Fruit fly (Drosophila melanogaster) whole organism, prepupa: ENCODE measurements around the gene SP1029.

Experiments used
- Blimp-1 ChIP-seq: fragments of 200-800 bp; sonication (Bioruptor generic); optimal IDR thresholded peaks from 3 replicates; lab custom pipeline; 2017; ENCODE audit warnings: missing biosample characterization, missing genetic modification characterization, mild to moderate bottlenecking, moderate library complexity, missing genetic modification reagents
- CG10669 ChIP-seq: fragments of 200-800 bp; sonication (Bioruptor generic); optimal IDR thresholded peaks from 3 replicates; lab custom pipeline; 2018; ENCODE audit warnings: missing biosample characterization, mild to moderate bottlenecking, missing genetic modification characterization, moderate library complexity
- CG11294 ChIP-seq: fragments of 200-800 bp; sonication (Bioruptor generic); IDR thresholded peaks from 2 replicates; pipeline ENCODE4 v1.3.6; 2022; ENCODE audit warnings: missing biosample characterization, missing genetic modification characterization
- CG11762 ChIP-seq: fragments of 200-800 bp; sonication (Bioruptor generic); optimal IDR thresholded peaks from 3 replicates; lab custom pipeline; 2016; ENCODE audit warnings: missing biosample characterization, missing genetic modification characterization; ENCODE audit not compliant: insufficient read depth
- CG11902 ChIP-seq: fragments of 200-800 bp; sonication (Bioruptor generic); optimal IDR thresholded peaks from 3 replicates; lab custom pipeline; 2016; ENCODE audit warnings: missing biosample characterization, missing genetic modification characterization
- CG15336 ChIP-seq: fragments of 200-800 bp; sonication (Bioruptor generic); IDR thresholded peaks from 2 replicates; pipeline ENCODE4 v1.3.6; 2022; ENCODE audit warnings: missing biosample characterization, missing genetic modification characterization
- CG1621 ChIP-seq: fragments of 200-800 bp; sonication (Bioruptor generic); optimal IDR thresholded peaks from 3 replicates; lab custom pipeline; 2018; ENCODE audit warnings: missing biosample characterization, mild to moderate bottlenecking, missing genetic modification characterization
- CG16779 ChIP-seq: fragments of 200-800 bp; sonication (Bioruptor generic); optimal IDR thresholded peaks from 3 replicates; lab custom pipeline; 2017; ENCODE audit warnings: missing biosample characterization, mild to moderate bottlenecking, missing genetic modification characterization
- CG31627 ChIP-seq: fragments of 200-800 bp; sonication (Bioruptor generic); optimal IDR thresholded peaks from 3 replicates; lab custom pipeline; 2016; ENCODE audit warnings: missing biosample characterization, missing genetic modification characterization
- CG34406 ChIP-seq: fragments of 200-800 bp; sonication (Bioruptor generic); optimal IDR thresholded peaks from 3 replicates; lab custom pipeline; 2016; ENCODE audit warnings: missing biosample characterization, missing genetic modification characterization
- CG3919 ChIP-seq: fragments of 200-800 bp; sonication (Bioruptor generic); optimal IDR thresholded peaks from 3 replicates; lab custom pipeline; 2016; ENCODE audit warnings: missing biosample characterization, missing genetic modification characterization
- CG4318 ChIP-seq: fragments of 200-800 bp; sonication (Bioruptor generic); optimal IDR thresholded peaks from 3 replicates; lab custom pipeline; 2017; ENCODE audit warnings: missing biosample characterization, mild to moderate bottlenecking, missing genetic modification characterization
- CG6163 ChIP-seq: fragments of 200-800 bp; sonication (Bioruptor generic); IDR thresholded peaks from 3 replicates; pipeline ENCODE4 v1.3.6; 2022; ENCODE audit warnings: missing biosample characterization, missing genetic modification characterization
- CG6276 ChIP-seq: fragments of 200-800 bp; sonication (Bioruptor generic); optimal IDR thresholded peaks from 2 replicates; lab custom pipeline; 2017; ENCODE audit warnings: missing biosample characterization, mild to moderate bottlenecking, missing genetic modification characterization
- CG6808 ChIP-seq: fragments of 200-800 bp; sonication (Bioruptor generic); optimal IDR thresholded peaks from 3 replicates; lab custom pipeline; 2017; ENCODE audit warnings: missing biosample characterization, missing genetic modification characterization, mild to moderate bottlenecking, moderate library complexity, missing genetic modification reagents
- CG6854 ChIP-seq: fragments of 200-800 bp; sonication (Bioruptor generic); optimal IDR thresholded peaks from 2 replicates; lab custom pipeline; 2017; ENCODE audit warnings: missing biosample characterization, mild to moderate bottlenecking, missing genetic modification characterization
- CG7368 ChIP-seq: fragments of 200-800 bp; sonication (Bioruptor generic); optimal IDR thresholded peaks from 3 replicates; lab custom pipeline; 2016; ENCODE audit warnings: missing biosample characterization, missing genetic modification characterization
- CG8119 ChIP-seq: fragments of 200-800 bp; sonication (Bioruptor generic); IDR thresholded peaks from 3 replicates; pipeline ENCODE4 v1.3.6; 2022; ENCODE audit warnings: missing biosample characterization, missing genetic modification characterization
- CG8319 ChIP-seq: fragments of 200-800 bp; sonication (Bioruptor generic); optimal IDR thresholded peaks from 3 replicates; lab custom pipeline; 2016; ENCODE audit warnings: missing biosample characterization, missing genetic modification characterization
- CG8632 ChIP-seq: fragments of 200-800 bp; sonication (Bioruptor generic); optimal IDR thresholded peaks from 3 replicates; lab custom pipeline; 2016; ENCODE audit warnings: missing biosample characterization, missing genetic modification characterization
- CG9139 ChIP-seq: fragments of 200-800 bp; sonication (Bioruptor generic); optimal IDR thresholded peaks from 3 replicates; lab custom pipeline; 2017; ENCODE audit warnings: missing biosample characterization, mild to moderate bottlenecking, missing genetic modification characterization
- Eip75B ChIP-seq: fragments of 200-800 bp; sonication (Bioruptor generic); optimal IDR thresholded peaks from 3 replicates; lab custom pipeline; 2016; ENCODE audit warnings: missing biosample characterization, missing genetic modification characterization
- Eip78C ChIP-seq: fragments of 200-800 bp; sonication (Bioruptor generic); peaks from one replicate; lab custom pipeline; 2016; ENCODE audit warnings: missing biosample characterization, missing genetic modification characterization
- Eip93F ChIP-seq: fragments of 200-800 bp; sonication (Bioruptor generic); optimal IDR thresholded peaks from 2 replicates; lab custom pipeline; 2016; ENCODE audit warnings: missing biosample characterization, mild to moderate bottlenecking, missing genetic modification characterization
- Ets21C ChIP-seq: fragments of 200-800 bp; sonication (Bioruptor generic); optimal IDR thresholded peaks from 3 replicates; lab custom pipeline; 2016; ENCODE audit warnings: missing biosample characterization, missing genetic modification characterization
- Ets96B ChIP-seq: fragments of 200-800 bp; optimal IDR thresholded peaks from 2 replicates; lab custom pipeline; 2019; ENCODE audit warnings: missing biosample characterization, mild to moderate bottlenecking, missing genetic modification characterization, moderate library complexity
- Gug ChIP-seq: fragments of 200-800 bp; sonication (Bioruptor generic); IDR thresholded peaks from 2 replicates; pipeline ENCODE4 v1.3.6; 2022; ENCODE audit warnings: missing biosample characterization, missing genetic modification characterization
- Hr39 ChIP-seq: fragments of 200-800 bp; sonication (Bioruptor generic); optimal IDR thresholded peaks from 2 replicates; lab custom pipeline; 2016; ENCODE audit warnings: missing biosample characterization, missing genetic modification characterization
- Met ChIP-seq: fragments of 200-800 bp; sonication (Bioruptor generic); optimal IDR thresholded peaks from 3 replicates; lab custom pipeline; 2016; ENCODE audit warnings: missing biosample characterization, missing genetic modification characterization
- OdsH ChIP-seq: fragments of 200-800 bp; sonication (Bioruptor generic); optimal IDR thresholded peaks from 3 replicates; lab custom pipeline; 2016; ENCODE audit warnings: missing biosample characterization, missing genetic modification characterization
- Sox102F ChIP-seq: fragments of 200-800 bp; sonication (Bioruptor generic); optimal IDR thresholded peaks from 2 replicates; lab custom pipeline; 2016; ENCODE audit warnings: missing biosample characterization, mild to moderate bottlenecking, missing genetic modification characterization
- achi ChIP-seq: fragments of 200-800 bp; sonication (Bioruptor generic); optimal IDR thresholded peaks from 3 replicates; lab custom pipeline; 2016; ENCODE audit warnings: missing biosample characterization, missing genetic modification characterization
- acj6 ChIP-seq: fragments of 200-800 bp; sonication (Bioruptor generic); optimal IDR thresholded peaks from 3 replicates; lab custom pipeline; 2016; ENCODE audit warnings: missing biosample characterization, missing genetic modification characterization
- dac ChIP-seq: fragments of 200-800 bp; sonication (Bioruptor generic); optimal IDR thresholded peaks from 2 replicates; lab custom pipeline; 2017; ENCODE audit warnings: missing biosample characterization, mild to moderate bottlenecking, missing genetic modification characterization
- eg ChIP-seq: fragments of 200-800 bp; sonication (Bioruptor generic); IDR thresholded peaks from 3 replicates; pipeline ENCODE4 v1.3.6; 2022; ENCODE audit warnings: missing biosample characterization, missing genetic modification characterization
- esn ChIP-seq: fragments of 200-800 bp; sonication (Bioruptor generic); optimal IDR thresholded peaks from 2 replicates; lab custom pipeline; 2016; ENCODE audit warnings: missing biosample characterization, mild to moderate bottlenecking, missing genetic modification characterization, moderate library complexity
- fd85E ChIP-seq: fragments of 200-800 bp; sonication (Bioruptor generic); optimal IDR thresholded peaks from 3 replicates; lab custom pipeline; 2016; ENCODE audit warnings: missing biosample characterization, missing genetic modification characterization
- salr ChIP-seq, 2 experiments: fragments of 200-800 bp; sonication (Bioruptor generic); optimal IDR thresholded peaks; 3 replicates each; lab custom pipeline; 2016 to 2018; ENCODE audit warnings: missing biosample characterization in 2 of 2, missing genetic modification characterization in 2 of 2, mild to moderate bottlenecking in 1 of 2
- spab ChIP-seq: fragments of 200-800 bp; sonication (Bioruptor generic); optimal IDR thresholded peaks from 2 replicates; lab custom pipeline; 2017; ENCODE audit warnings: missing biosample characterization, mild to moderate bottlenecking, missing genetic modification characterization, missing genetic modification reagents
- svp ChIP-seq: fragments of 200-800 bp; sonication (Bioruptor generic); peaks from one replicate; lab custom pipeline; 2016; ENCODE audit warnings: missing biosample characterization, missing genetic modification characterization
- topi ChIP-seq: fragments of 200-800 bp; sonication (Bioruptor generic); optimal IDR thresholded peaks from 3 replicates; lab custom pipeline; 2016; ENCODE audit warnings: missing biosample characterization, missing genetic modification characterization
- vri ChIP-seq: fragments of 200-800 bp; sonication (Bioruptor generic); optimal IDR thresholded peaks from 3 replicates; lab custom pipeline; 2016; ENCODE audit warnings: missing biosample characterization, mild to moderate bottlenecking, missing genetic modification characterization

The SP1029 gene

DNA sequence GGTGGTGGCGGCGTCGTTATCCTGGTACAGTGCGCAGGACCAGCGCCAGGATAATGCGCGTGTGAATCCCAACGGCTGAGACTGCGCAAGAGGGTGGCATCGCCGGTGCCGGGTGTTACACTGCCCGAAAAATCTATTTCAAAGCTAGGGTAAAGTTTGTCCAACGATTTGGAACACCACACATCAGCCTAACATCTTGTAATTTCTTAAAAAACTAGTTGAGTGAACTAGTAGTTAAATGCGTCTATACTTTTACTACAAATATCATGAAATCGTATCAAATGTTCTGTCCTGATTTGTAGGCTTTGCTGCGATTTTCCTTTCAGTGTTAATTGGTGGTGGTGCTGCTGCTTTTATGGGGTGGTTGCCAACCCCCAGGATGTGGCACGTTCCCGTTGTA lies 14.8 kb upstream of the SP1029 start:
- TF ChIP-seq svp (GFP tag; lab: Kevin White, UChicago) = peak; percentile 50
- TF ChIP-seq CG8119 (GFP tag; lab: Robert Waterston, UW) = no peak
- TF ChIP-seq CG10669 (GFP tag; lab: Kevin White, UChicago) = no peak
- no peak for TF ChIP-seq CG9139 (GFP tag; lab: Kevin White, UChicago)
- no peak for TF ChIP-seq vri (GFP tag; lab: Kevin White, UChicago)
- TF ChIP-seq CG1621 (tag; lab: Kevin White, UChicago) = no peak
- no peak for TF ChIP-seq fd85E (GFP tag; lab: Kevin White, UChicago)
- no peak for TF ChIP-seq OdsH (GFP tag; lab: Kevin White, UChicago)
- TF ChIP-seq CG7368 (GFP tag; lab: Kevin White, UChicago) = no peak
- TF ChIP-seq Eip93F = no peak
- no peak for TF ChIP-seq CG8319 (GFP tag; lab: Kevin White, UChicago)
- no peak for TF ChIP-seq CG34406 (GFP tag; lab: Kevin White, UChicago)
- no peak for TF ChIP-seq CG11294 (GFP tag; lab: Robert Waterston, UW)
- no peak for TF ChIP-seq CG11902 (GFP tag; lab: Kevin White, UChicago)
- no peak for TF ChIP-seq eg (GFP tag; lab: Robert Waterston, UW)
- no peak for TF ChIP-seq CG6854 (GFP tag; lab: Kevin White, UChicago)
- TF ChIP-seq CG6163 (GFP tag; lab: Robert Waterston, UW) = no peak
- no peak for TF ChIP-seq Blimp-1 (GFP tag; lab: Kevin White, UChicago)
- TF ChIP-seq CG3919 = no peak
- no peak for TF ChIP-seq Ets21C (GFP tag; lab: Kevin White, UChicago)
- no peak for TF ChIP-seq CG6808
- no peak for TF ChIP-seq Gug (GFP tag; lab: Robert Waterston, UW)
- no peak for TF ChIP-seq CG15336 (GFP tag; lab: Robert Waterston, UW)
- no peak for TF ChIP-seq spab (GFP tag; lab: Kevin White, UChicago)
- no peak for TF ChIP-seq Ets96B
- TF ChIP-seq salr (GFP tag; optimal IDR thresholded peaks at IDR 0.05; lab: Kevin White, UChicago) = no peak
- TF ChIP-seq CG31627 (GFP tag; lab: Kevin White, UChicago) = peak; percentile 8
- TF ChIP-seq Hr39 (GFP tag; lab: Kevin White, UChicago) = peak; percentile 7
- TF ChIP-seq topi = no peak
- no peak for TF ChIP-seq CG8632 (GFP tag; lab: Kevin White, UChicago)
- TF ChIP-seq acj6 (GFP tag; lab: Kevin White, UChicago) = no peak
- TF ChIP-seq achi (GFP tag; lab: Kevin White, UChicago) = no peak
- TF ChIP-seq CG11762 (GFP tag; lab: Kevin White, UChicago) = no peak
- TF ChIP-seq CG6276 = no peak
- peak; percentile 14 for TF ChIP-seq Met (GFP tag; lab: Kevin White, UChicago)
- TF ChIP-seq esn (GFP tag; lab: Kevin White, UChicago) = peak; percentile 22
- no peak for TF ChIP-seq CG4318 (GFP tag; lab: Kevin White, UChicago)
- no peak for TF ChIP-seq Eip75B (GFP tag; lab: Kevin White, UChicago)
- no peak for TF ChIP-seq dac (GFP tag; lab: Kevin White, UChicago)
- TF ChIP-seq CG16779 = no peak
- TF ChIP-seq Eip78C = no peak
- TF ChIP-seq, all 60 proteins: peak for 5

DNA sequence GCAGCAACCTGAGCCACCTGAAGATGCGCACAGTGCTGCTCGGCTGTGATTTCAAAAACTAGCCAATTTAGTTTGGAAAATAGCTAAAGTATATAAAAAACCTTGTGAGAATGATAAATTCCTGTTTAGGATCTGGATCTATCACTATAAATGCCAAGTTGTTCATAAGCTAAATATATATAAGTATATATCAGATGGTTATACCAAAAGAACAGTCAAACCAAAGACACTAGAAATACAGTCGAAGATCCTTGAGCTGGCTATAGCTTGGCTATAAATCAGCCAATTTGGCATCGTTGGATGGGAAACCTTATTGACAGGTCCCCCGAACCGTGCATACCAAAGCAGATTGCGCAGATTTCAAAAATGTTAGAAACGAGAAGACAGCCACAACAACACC lies 13.0 kb upstream of the SP1029 start:
- TF ChIP-seq Sox102F (GFP tag; lab: Kevin White, UChicago) (no peak), CG11294 (GFP tag; lab: Robert Waterston, UW) (no peak)
